Worm (Caenorhabditis elegans) whole organism, L1 larva: ENCODE data around the gene D1054.5.

ENCODE experiments used
- C34B4.2 ChIP-seq: sonication (generic microtip); optimal IDR thresholded peaks from 2 replicates; lab custom pipeline; 2017; ENCODE audit warnings: mild to moderate bottlenecking, missing genetic modification characterization, missing compliant biosample characterization
- alr-1 ChIP-seq: fragments of 200-800 bp; sonication (Bioruptor generic); optimal IDR thresholded peaks from 2 replicates; lab custom pipeline; 2018; ENCODE audit warnings: borderline replicate concordance, mild to moderate bottlenecking, missing genetic modification characterization, missing compliant biosample characterization
- blmp-1 ChIP-seq: fragments of 150-350 bp; optimal IDR thresholded peaks from 2 replicates; lab custom pipeline; 2014; ENCODE audit warnings: missing biosample characterization, missing genetic modification characterization
- ceh-63 ChIP-seq: fragments of 200-800 bp; sonication (Bioruptor generic); optimal IDR thresholded peaks from 2 replicates; lab custom pipeline; 2018; ENCODE audit warnings: mild to moderate bottlenecking, missing genetic modification characterization, missing compliant biosample characterization
- dpl-1 ChIP-seq, 3 experiments: fragments of 150-350 bp in 2 of 3; sonication (generic microtip) in 1 of 3; optimal IDR thresholded peaks; 2 replicates each; lab custom pipeline; 2014 to 2017; ENCODE audit warnings: missing biosample characterization in 3 of 3, missing genetic modification characterization in 3 of 3, missing genetic modification reagents in 3 of 3
- dsc-1 ChIP-seq: sonication (generic microtip); optimal IDR thresholded peaks from 2 replicates; lab custom pipeline; 2016; ENCODE audit warnings: mild to moderate bottlenecking, missing genetic modification characterization, missing compliant biosample characterization
- egl-13 ChIP-seq: sonication (generic microtip); optimal IDR thresholded peaks from 2 replicates; lab custom pipeline; 2016; ENCODE audit warnings: missing genotype, missing genetic modification reagents, missing genetic modification characterization, missing compliant biosample characterization
- elt-2 ChIP-seq: sonication (generic microtip); optimal IDR thresholded peaks from 2 replicates; lab custom pipeline; 2016; ENCODE audit warnings: missing genetic modification characterization, mild to moderate bottlenecking, inconsistent platforms, missing compliant biosample characterization, missing genetic modification reagents
- fkh-10 ChIP-seq: sonication (generic microtip); optimal IDR thresholded peaks from 2 replicates; lab custom pipeline; 2017; ENCODE audit warnings: missing biosample characterization, missing genetic modification reagents, missing genetic modification characterization
- isw-1 ChIP-seq: fragments of 200-800 bp; sonication (Bioruptor generic); IDR thresholded peaks from 2 replicates; pipeline ENCODE4 v1.3.6; 2022; ENCODE audit warnings: missing genetic modification characterization, missing compliant biosample characterization
- jun-1 ChIP-seq: fragments of 150-350 bp; optimal IDR thresholded peaks from 2 replicates; lab custom pipeline; 2014; ENCODE audit warnings: missing biosample characterization, missing genetic modification reagents, missing genetic modification characterization
- lin-13 ChIP-seq: fragments of 150-350 bp; optimal IDR thresholded peaks from 2 replicates; lab custom pipeline; 2014; ENCODE audit warnings: missing biosample characterization, missing genetic modification reagents, missing genetic modification characterization
- lin-35 ChIP-seq, 2 experiments: fragments of 150-350 bp; optimal IDR thresholded peaks; 2 replicates each; lab custom pipeline; 2014; ENCODE audit warnings: missing biosample characterization in 2 of 2, missing genetic modification characterization in 2 of 2, missing genetic modification reagents in 2 of 2
- lin-39 ChIP-seq: fragments of 150-350 bp; optimal IDR thresholded peaks from 2 replicates; lab custom pipeline; 2014; ENCODE audit warnings: missing biosample characterization, missing genetic modification reagents, missing genetic modification characterization
- lir-3 ChIP-seq: sonication (generic microtip); optimal IDR thresholded peaks from 2 replicates; lab custom pipeline; 2016; ENCODE audit warnings: mild to moderate bottlenecking, missing genetic modification characterization, moderate library complexity, missing compliant biosample characterization; ENCODE audit not compliant: poor library complexity
- mab-9 ChIP-seq: fragments of 200-800 bp; sonication (Bioruptor generic); IDR thresholded peaks from 2 replicates; pipeline ENCODE4 v1.3.6; 2022; ENCODE audit warnings: missing genetic modification reagents, missing genetic modification characterization, missing compliant biosample characterization
- mdl-1 ChIP-seq, 2 experiments: fragments of 150-350 bp; optimal IDR thresholded peaks; 2 replicates each; lab custom pipeline; 2014 to 2017; ENCODE audit warnings: missing biosample characterization in 2 of 2, missing genetic modification characterization in 2 of 2, inconsistent platforms in 1 of 2
- nhr-19 ChIP-seq: fragments of 200-800 bp; sonication (Bioruptor generic); conservative IDR thresholded peaks from 2 replicates; pipeline ENCODE4 v1.3.6; 2022; ENCODE audit warnings: missing genetic modification characterization, missing compliant biosample characterization
- nhr-28 ChIP-seq: fragments of 150-350 bp; optimal IDR thresholded peaks from 2 replicates; lab custom pipeline; 2014; ENCODE audit warnings: missing biosample characterization, missing genetic modification characterization
- nhr-71 ChIP-seq: sonication (generic microtip); optimal IDR thresholded peaks from 2 replicates; lab custom pipeline; 2016; ENCODE audit warnings: mild to moderate bottlenecking, missing genetic modification characterization, moderate library complexity, missing compliant biosample characterization
- nhr-77 ChIP-seq: fragments of 150-350 bp; optimal IDR thresholded peaks from 2 replicates; lab custom pipeline; 2014; ENCODE audit warnings: missing biosample characterization, missing genetic modification characterization
- nhr-90 ChIP-seq: sonication (generic microtip); optimal IDR thresholded peaks from 2 replicates; lab custom pipeline; 2016; ENCODE audit warnings: mild to moderate bottlenecking, missing genetic modification characterization, missing compliant biosample characterization; ENCODE audit not compliant: poor library complexity
- pag-3 ChIP-seq: sonication (generic microtip); optimal IDR thresholded peaks from 2 replicates; lab custom pipeline; 2017; ENCODE audit warnings: missing genetic modification characterization, mild to moderate bottlenecking, missing compliant biosample characterization, antibody characterized with exemption, borderline replicate concordance; ENCODE audit not compliant: insufficient read depth
- pax-3 ChIP-seq: fragments of 200-800 bp; sonication (Bioruptor generic); optimal IDR thresholded peaks from 2 replicates; lab custom pipeline; 2018; ENCODE audit warnings: mild to moderate bottlenecking, missing genetic modification characterization, moderate library complexity, missing compliant biosample characterization
- snpc-4 ChIP-seq: fragments of 150-350 bp; optimal IDR thresholded peaks from 2 replicates; lab custom pipeline; 2014; ENCODE audit warnings: missing biosample characterization, missing genetic modification characterization
- tlp-1 ChIP-seq: fragments of 150-350 bp; optimal IDR thresholded peaks from 2 replicates; lab custom pipeline; 2014; ENCODE audit warnings: missing biosample characterization, missing genetic modification characterization
- unc-62 ChIP-seq: fragments of 150-350 bp; optimal IDR thresholded peaks from 2 replicates; lab custom pipeline; 2014; ENCODE audit warnings: missing biosample characterization, missing genetic modification reagents, missing genetic modification characterization
- unc-86 ChIP-seq: sonication (generic microtip); optimal IDR thresholded peaks from 2 replicates; lab custom pipeline; 2016; ENCODE audit warnings: missing genetic modification characterization, missing compliant biosample characterization
- unc-98 ChIP-seq: fragments of 200-800 bp; sonication (Bioruptor generic); IDR thresholded peaks from 2 replicates; pipeline ENCODE4 v1.3.6; 2022; ENCODE audit warnings: missing genetic modification characterization, missing compliant biosample characterization
- vab-15 ChIP-seq: sonication (generic microtip); optimal IDR thresholded peaks from 2 replicates; lab custom pipeline; 2017; ENCODE audit warnings: missing genotype, mild to moderate bottlenecking, missing genetic modification characterization, missing compliant biosample characterization
- zip-4 ChIP-seq: fragments of 200-800 bp; sonication (Bioruptor generic); optimal IDR thresholded peaks from 2 replicates; lab custom pipeline; 2018; ENCODE audit warnings: mild to moderate bottlenecking, missing genetic modification characterization, moderate library complexity, missing compliant biosample characterization
- ztf-11 ChIP-seq, 2 experiments: sonication (generic microtip); optimal IDR thresholded peaks; 2 replicates each; lab custom pipeline; 2016 to 2017; ENCODE audit warnings: missing genetic modification characterization in 2 of 2, missing biosample characterization in 1 of 2, missing compliant biosample characterization in 1 of 2
- ztf-4 ChIP-seq: fragments of 150-350 bp; optimal IDR thresholded peaks from 2 replicates; lab custom pipeline; 2014; ENCODE audit warnings: missing biosample characterization, missing genetic modification characterization

Gene D1054.5

DNA sequence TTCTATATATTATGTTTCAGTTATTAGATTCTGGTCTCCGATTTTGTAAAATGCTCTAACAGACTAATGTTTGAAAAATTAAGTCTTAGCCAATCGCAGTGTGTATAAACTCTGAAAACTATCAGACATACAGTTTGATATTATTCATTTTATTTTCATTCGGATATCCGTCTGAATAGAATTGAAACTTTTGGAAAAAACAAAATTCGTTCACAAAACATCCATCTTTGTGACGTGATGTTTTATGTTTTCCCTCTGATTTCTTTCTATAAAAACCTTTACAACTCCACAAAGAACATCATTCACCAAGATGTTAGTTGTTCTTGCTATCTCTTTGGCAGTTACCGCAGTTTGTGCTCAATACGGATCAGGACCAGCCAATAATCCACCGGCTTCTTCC is 17.1 kb upstream of the D1054.5 start, which contains the start of gene ule-3:
ule-3 (plus strand) TSS at position 301 of the 400 bp plus-strand sequence.
- TF ChIP-seq lin-35 (GFP tag; optimal IDR thresholded peaks at IDR 0.05; lab: Kevin White, UChicago) (no peak), nhr-19 (GFP tag; lab: Robert Waterston, UW) (no peak), pax-3 (no peak), zip-4 (GFP tag; lab: Kevin White, UChicago) (no peak), isw-1 (GFP tag; lab: Robert Waterston, UW) (no peak), mdl-1 (tag; optimal IDR thresholded peaks at IDR 0.05; lab: Kevin White, UChicago) (no peak), lir-3 (tag; lab: Kevin White, UChicago) (no peak), egl-13 (tag; lab: Kevin White, UChicago) (no peak), unc-62 (no peak), ztf-11 (tag; optimal IDR thresholded peaks at IDR 0.05; lab: Kevin White, UChicago) (no peak), vab-15 (tag; lab: Kevin White, UChicago) (no peak), nhr-28 (tag; lab: Kevin White, UChicago) (no peak), dpl-1 (GFP tag; optimal IDR thresholded peaks at IDR 0.05; lab: Kevin White, UChicago) (no peak), nhr-71 (tag; lab: Kevin White, UChicago) (no peak), dsc-1 (tag; lab: Kevin White, UChicago) (no peak), snpc-4 (tag; lab: Kevin White, UChicago) (no peak), tlp-1 (no peak), pag-3 (tag; lab: Kevin White, UChicago) (no peak)
- TF ChIP-seq, all 84 proteins: peak for 0

DNA sequence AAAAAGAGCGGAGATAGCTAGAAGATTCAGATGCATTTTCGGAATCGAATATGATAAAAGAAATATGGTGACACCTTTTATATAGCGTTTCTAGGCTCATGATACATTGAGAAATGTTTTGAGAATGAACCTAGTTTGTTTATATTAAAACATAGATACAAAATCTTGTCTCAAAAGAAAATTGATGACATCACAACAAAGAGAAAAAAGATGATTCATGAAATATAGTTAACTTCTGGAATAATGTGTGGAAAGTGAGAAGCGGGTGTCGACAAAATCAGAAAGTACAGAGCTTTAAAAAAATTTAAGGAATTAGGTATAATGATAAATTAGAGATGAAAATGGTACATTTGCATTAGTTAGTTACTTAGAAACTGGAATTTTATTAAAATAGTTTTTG is 16.4 kb upstream of the D1054.5 start, which contains the start of gene D1054.10:
D1054.10 (minus strand) TSS at position 101 of the 400 bp plus-strand sequence.
- TF ChIP-seq elt-2 (tag; lab: Kevin White, UChicago): no peak
- no peak for TF ChIP-seq egl-13 (tag; lab: Kevin White, UChicago)

DNA sequence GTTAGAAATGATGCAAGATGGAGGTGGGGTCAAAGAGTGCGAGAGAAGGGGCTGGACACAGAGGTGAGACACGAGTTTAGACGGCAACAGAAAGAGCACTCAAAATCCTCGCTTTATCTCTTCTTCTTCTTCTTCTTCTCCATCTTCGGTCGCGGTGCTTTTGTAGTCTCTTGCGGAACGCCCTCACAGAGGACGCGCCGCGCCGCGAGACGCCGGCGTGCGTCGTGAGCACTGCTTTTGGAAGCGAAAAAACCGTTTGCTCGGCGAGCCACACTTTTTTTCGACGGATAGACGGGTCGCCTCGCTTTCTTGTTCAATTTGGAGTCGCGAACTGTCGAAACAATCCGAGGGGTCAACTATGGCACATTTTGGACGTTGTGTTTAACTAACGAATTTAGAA is 14.5 kb upstream of the D1054.5 start, which contains the start of gene D1054.9:
D1054.9 (minus strand) TSS at position 137 of the 400 bp plus-strand sequence.
- no peak for TF ChIP-seq ceh-63 (GFP tag; lab: Kevin White, UChicago)
- TF ChIP-seq, all 84 proteins: peak for 0

DNA sequence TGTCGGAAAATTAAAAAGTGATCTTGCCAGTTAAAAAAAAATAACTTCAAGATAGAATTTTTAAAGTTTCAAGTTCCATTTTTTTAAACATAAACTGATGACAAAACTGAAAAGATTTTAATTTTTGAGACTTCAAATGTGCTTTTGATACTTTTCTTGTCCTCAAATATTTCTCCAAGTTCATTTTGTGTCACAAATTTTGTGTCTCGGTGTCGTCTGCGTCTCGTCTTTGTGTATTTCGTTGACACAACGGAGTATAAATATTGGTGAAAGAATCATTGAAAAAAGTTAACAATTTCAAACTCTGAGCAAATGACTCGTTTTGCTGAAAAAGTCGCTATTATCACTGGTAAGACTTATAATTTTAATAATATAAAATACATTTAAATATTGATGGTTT is 7.6 kb upstream of the D1054.5 start, which contains the start of gene D1054.8:
D1054.8 (plus strand) TSS at position 301 of the 400 bp plus-strand sequence.
- TF ChIP-seq ztf-4 (tag; lab: Kevin White, UChicago) (no peak), lin-13 (GFP tag; lab: Kevin White, UChicago) (no peak), blmp-1 (tag; lab: Kevin White, UChicago) (no peak), dsc-1 (tag; lab: Kevin White, UChicago) (no peak), unc-98 (GFP tag; lab: Robert Waterston, UW) (no peak), mab-9 (no peak), dpl-1 (GFP tag; optimal IDR thresholded peaks at IDR 0.05; lab: Kevin White, UChicago) (no peak), nhr-77 (tag; lab: Kevin White, UChicago) (no peak), unc-86 (tag; lab: Kevin White, UChicago) (no peak), C34B4.2 (tag; lab: Kevin White, UChicago) (no peak), fkh-10 (GFP tag; lab: Kevin White, UChicago) (no peak), lin-39 (tag; lab: Kevin White, UChicago) (no peak), lin-35 (GFP tag; optimal IDR thresholded peaks at IDR 0.05; lab: Kevin White, UChicago) (no peak), jun-1 (no peak), nhr-90 (tag; lab: Kevin White, UChicago) (no peak), tlp-1 (no peak), alr-1 (no peak), mdl-1 (tag; optimal IDR thresholded peaks at IDR 0.05; lab: Kevin White, UChicago) (no peak)
